Fruit fly (Drosophila melanogaster): ENCODE data around the gene Deaf1.

Deaf1 gene

dm6 chr3L:19813075-19813903 is 4.7 kb upstream of the Deaf1 start, which contains the start of gene Cyp305a1 (continued):
- TF ChIP-seq bab2 (GFP tag; optimal IDR thresholded peaks at IDR 0.05) (no peak), Med (GFP tag) (peak; percentile 79), rib (GFP tag; IDR thresholded peaks at IDR 0.05) (0 out of 2 replicates have a peak, but pooled peaks have one; percentile 36), CG18599 (GFP tag; optimal IDR thresholded peaks at IDR 0.05) (peak; percentile 64), ewg (GFP tag; optimal IDR thresholded peaks at IDR 0.05) (no peak), CG17328 (GFP tag; IDR thresholded peaks at IDR 0.05) (no peak), Adf1 (GFP tag; IDR thresholded peaks at IDR 0.05) (no peak), Hsf (GFP tag; optimal IDR thresholded peaks at IDR 0.05) (no peak), vnd (GFP tag; IDR thresholded peaks at IDR 0.05; ENCODE audit: partially characterized antibody) (no peak), gsb-n (tag; optimal IDR thresholded peaks at IDR 0.05) (no peak), CG6813 (GFP tag; optimal IDR thresholded peaks at IDR 0.05) (peak; percentile 37), CG11456 (GFP tag; IDR thresholded peaks at IDR 0.05) (0 out of 3 replicates have a peak, but pooled peaks have one; percentile 48), unpg (GFP tag; optimal IDR thresholded peaks at IDR 0.05) (no peak), lbe (GFP tag; optimal IDR thresholded peaks at IDR 0.05) (no peak), danr (GFP tag; IDR thresholded peaks at IDR 0.05) (no peak), CG6683 (GFP tag; optimal IDR thresholded peaks at IDR 0.05) (no peak), sr (GFP tag; IDR thresholded peaks at IDR 0.05) (peak; percentile 65; the same call in 2 of the 3 replicates), CG11504 (tag; optimal IDR thresholded peaks at IDR 0.05) (no peak), crp (GFP tag; optimal IDR thresholded peaks at IDR 0.05) (no peak), Sox102F (GFP tag; optimal IDR thresholded peaks at IDR 0.05) (no peak), ci (GFP tag; IDR thresholded peaks at IDR 0.05) (no peak), D19B (GFP tag; optimal IDR thresholded peaks at IDR 0.05) (no peak), eve (GFP tag; optimal IDR thresholded peaks at IDR 0.05) (no peak), CG43689 (GFP tag; IDR thresholded peaks at IDR 0.05) (no peak), da (GFP tag; optimal IDR thresholded peaks at IDR 0.05) (no peak), D19A (tag; optimal IDR thresholded peaks at IDR 0.05) (peak; percentile 42), CG14860 (GFP tag; IDR thresholded peaks at IDR 0.05; ENCODE audit: partially characterized antibody) (no peak), Atf-2 (GFP tag; optimal IDR thresholded peaks at IDR 0.05) (no peak), CG31365 (tag; optimal IDR thresholded peaks at IDR 0.05) (no peak), CG9817 (tag; optimal IDR thresholded peaks at IDR 0.05) (no peak), CG12744 (GFP tag; optimal IDR thresholded peaks at IDR 0.05) (no peak), gcm (GFP tag; optimal IDR thresholded peaks at IDR 0.05) (peak; percentile 78), CG31441 (GFP tag; IDR thresholded peaks at IDR 0.05) (no peak), CG13424 (tag; optimal IDR thresholded peaks at IDR 0.05) (no peak), CG2116 (GFP tag; optimal IDR thresholded peaks at IDR 0.05) (no peak), btn (GFP tag; optimal IDR thresholded peaks at IDR 0.05) (no peak), CG7839 (tag; optimal IDR thresholded peaks at IDR 0.05) (no peak), CG7987 (GFP tag; optimal IDR thresholded peaks at IDR 0.05) (peak; percentile 57), maf-S (GFP tag; optimal IDR thresholded peaks at IDR 0.05) (no peak), pfk (GFP tag; optimal IDR thresholded peaks at IDR 0.05) (peak; percentile 37), hb (GFP tag; IDR thresholded peaks at IDR 0.05; ENCODE audit: partially characterized antibody) (0 out of 3 replicates have a peak, but pooled peaks have one; percentile 13), tin (GFP tag; optimal IDR thresholded peaks at IDR 0.05) (no peak), dysf (GFP tag; IDR thresholded peaks at IDR 0.05) (no peak), NC2β (GFP tag; optimal IDR thresholded peaks at IDR 0.05) (no peak), Sox100B (GFP tag; optimal IDR thresholded peaks at IDR 0.05) (no peak), Dp (GFP tag; optimal IDR thresholded peaks at IDR 0.05) (no peak), CG11696 (GFP tag; IDR thresholded peaks at IDR 0.05) (no peak), CG13287 (GFP tag; IDR thresholded peaks at IDR 0.05; ENCODE audit: partially characterized antibody) (no peak)

Data from whole organism, embryonic.